Worm (Caenorhabditis elegans) whole organism, L2 larva: ENCODE data around the gene C11E4.8.

Experiments
- C34F6.9 ChIP-seq: fragments of 150-350 bp; optimal IDR thresholded peaks from 2 replicates; lab custom pipeline; 2014; ENCODE audit warnings: missing biosample characterization, missing genetic modification characterization
- F13H6.1 ChIP-seq: sonication (generic microtip); optimal IDR thresholded peaks from 2 replicates; lab custom pipeline; 2016; ENCODE audit warnings: missing genetic modification characterization, missing compliant biosample characterization
- R02D3.7 ChIP-seq: fragments of 150-350 bp; optimal IDR thresholded peaks from 2 replicates; lab custom pipeline; 2014; ENCODE audit warnings: missing biosample characterization, missing genetic modification characterization
- Y55F3AM.14 ChIP-seq: fragments of 200-800 bp; sonication (Bioruptor generic); optimal IDR thresholded peaks from 2 replicates; lab custom pipeline; 2018; ENCODE audit warnings: mild to moderate bottlenecking, missing genetic modification characterization, missing compliant biosample characterization
- ZK546.5 ChIP-seq: sonication (generic microtip); optimal IDR thresholded peaks from 2 replicates; lab custom pipeline; 2017; ENCODE audit warnings: missing biosample characterization, missing genetic modification characterization
- alr-1 ChIP-seq: fragments of 150-350 bp; optimal IDR thresholded peaks from 2 replicates; lab custom pipeline; 2014; ENCODE audit warnings: missing biosample characterization, missing genetic modification characterization
- aly-2 ChIP-seq: fragments of 150-350 bp; optimal IDR thresholded peaks from 2 replicates; lab custom pipeline; 2014; ENCODE audit warnings: missing biosample characterization, missing genetic modification characterization
- ama-1 ChIP-seq: fragments of 150-350 bp; optimal IDR thresholded peaks from 2 replicates; lab custom pipeline; 2018; ENCODE audit warnings: inconsistent platforms
- blmp-1 ChIP-seq: sonication (generic microtip); optimal IDR thresholded peaks from 2 replicates; lab custom pipeline; 2017; ENCODE audit warnings: missing genetic modification characterization, mild to moderate bottlenecking, missing compliant biosample characterization, antibody characterized with exemption, moderate library complexity; ENCODE audit not compliant: insufficient read depth
- ceh-82 ChIP-seq: fragments of 150-350 bp; optimal IDR thresholded peaks from 2 replicates; lab custom pipeline; 2014; ENCODE audit warnings: missing biosample characterization, missing genetic modification characterization
- crh-2 ChIP-seq: sonication (generic microtip); optimal IDR thresholded peaks from 2 replicates; lab custom pipeline; 2017; ENCODE audit warnings: missing biosample characterization, missing genetic modification characterization
- elt-3 ChIP-seq: sonication (generic microtip); optimal IDR thresholded peaks from 2 replicates; lab custom pipeline; 2017; ENCODE audit warnings: missing biosample characterization, missing genetic modification characterization
- fos-1 ChIP-seq: fragments of 150-350 bp; optimal IDR thresholded peaks from 2 replicates; lab custom pipeline; 2014; ENCODE audit warnings: missing biosample characterization, missing genetic modification characterization
- gmeb-1 ChIP-seq: fragments of 150-350 bp; optimal IDR thresholded peaks from 2 replicates; lab custom pipeline; 2014; ENCODE audit warnings: missing biosample characterization, missing genetic modification characterization
- lin-11 ChIP-seq: fragments of 150-350 bp; sonication (generic microtip); optimal IDR thresholded peaks from 2 replicates; lab custom pipeline; 2014; ENCODE audit warnings: missing biosample characterization, missing genetic modification characterization, inconsistent platforms, mixed read lengths
- lin-13 ChIP-seq: fragments of 150-350 bp; optimal IDR thresholded peaks from 2 replicates; lab custom pipeline; 2014; ENCODE audit warnings: missing biosample characterization, missing genetic modification reagents, missing genetic modification characterization
- lin-39 ChIP-seq: fragments of 150-350 bp; optimal IDR thresholded peaks from 2 replicates; lab custom pipeline; 2014; ENCODE audit warnings: missing biosample characterization, missing genetic modification reagents, missing genetic modification characterization
- lsy-2 ChIP-seq, 2 experiments: fragments of 150-350 bp in 1 of 2; sonication (generic microtip) in 1 of 2; optimal IDR thresholded peaks; 2 replicates each; lab custom pipeline; 2014 to 2017; ENCODE audit warnings: missing biosample characterization in 2 of 2, missing genetic modification characterization in 2 of 2
- mab-5 ChIP-seq: fragments of 150-350 bp; optimal IDR thresholded peaks from 2 replicates; lab custom pipeline; 2014; ENCODE audit warnings: missing biosample characterization, missing genetic modification characterization
- mdl-1 ChIP-seq, 2 experiments: fragments of 150-350 bp in 1 of 2; sonication (generic microtip) in 1 of 2; optimal IDR thresholded peaks; 2 replicates each; lab custom pipeline; 2017; ENCODE audit warnings: missing biosample characterization in 2 of 2, missing genetic modification characterization in 2 of 2
- nhr-10 ChIP-seq: sonication (generic microtip); optimal IDR thresholded peaks from 2 replicates; lab custom pipeline; 2017; ENCODE audit warnings: missing biosample characterization, missing genetic modification characterization
- nhr-11 ChIP-seq: fragments of 150-350 bp; optimal IDR thresholded peaks from 2 replicates; lab custom pipeline; 2014; ENCODE audit warnings: missing biosample characterization, missing genetic modification characterization
- nhr-12 ChIP-seq: fragments of 150-350 bp; optimal IDR thresholded peaks from 2 replicates; lab custom pipeline; 2014; ENCODE audit warnings: missing biosample characterization, missing genetic modification characterization
- nhr-129 ChIP-seq: fragments of 150-350 bp; optimal IDR thresholded peaks from 2 replicates; lab custom pipeline; 2014; ENCODE audit warnings: missing biosample characterization, missing genetic modification characterization
- nhr-21 ChIP-seq: fragments of 150-350 bp; optimal IDR thresholded peaks from 2 replicates; lab custom pipeline; 2014; ENCODE audit warnings: missing biosample characterization, missing genetic modification characterization
- nhr-237 ChIP-seq: fragments of 150-350 bp; optimal IDR thresholded peaks from 2 replicates; lab custom pipeline; 2014; ENCODE audit warnings: missing biosample characterization, missing genetic modification characterization
- nhr-6 ChIP-seq: fragments of 150-350 bp; optimal IDR thresholded peaks from 2 replicates; lab custom pipeline; 2014; ENCODE audit warnings: missing biosample characterization, missing genetic modification characterization
- sem-4 ChIP-seq: fragments of 150-350 bp; optimal IDR thresholded peaks from 2 replicates; lab custom pipeline; 2014; ENCODE audit warnings: missing biosample characterization, missing genetic modification reagents, missing genetic modification characterization
- skn-1 ChIP-seq: sonication (generic microtip); optimal IDR thresholded peaks from 2 replicates; lab custom pipeline; 2017; ENCODE audit warnings: missing biosample characterization, missing genetic modification characterization
- sma-3 ChIP-seq: sonication (generic microtip); optimal IDR thresholded peaks from 2 replicates; lab custom pipeline; 2016; ENCODE audit warnings: missing genetic modification reagents, missing genetic modification characterization, missing compliant biosample characterization
- sma-9 ChIP-seq, 2 experiments: fragments of 150-350 bp in 1 of 2; sonication (generic microtip) in 1 of 2; optimal IDR thresholded peaks; 2 replicates each; lab custom pipeline; 2014 to 2016; ENCODE audit warnings: missing genetic modification characterization in 2 of 2, mild to moderate bottlenecking in 1 of 2, missing biosample characterization in 1 of 2, missing compliant biosample characterization in 1 of 2, missing genetic modification reagents in 1 of 2, moderate library complexity in 1 of 2
- snpc-4 ChIP-seq: fragments of 150-350 bp; optimal IDR thresholded peaks from 2 replicates; lab custom pipeline; 2014; ENCODE audit warnings: missing biosample characterization, missing genetic modification characterization
- unc-39 ChIP-seq: fragments of 150-350 bp; optimal IDR thresholded peaks from 2 replicates; lab custom pipeline; 2014; ENCODE audit warnings: missing biosample characterization, missing genetic modification characterization
- unc-55 ChIP-seq: fragments of 150-350 bp; sonication (generic microtip); optimal IDR thresholded peaks from 3 replicates; lab custom pipeline; 2014; ENCODE audit warnings: missing biosample characterization, missing genetic modification reagents, missing genetic modification characterization
- unc-62 ChIP-seq: fragments of 150-350 bp; optimal IDR thresholded peaks from 2 replicates; lab custom pipeline; 2014; ENCODE audit warnings: missing biosample characterization, missing genetic modification reagents, missing genetic modification characterization
- ztf-11 ChIP-seq: sonication (generic microtip); optimal IDR thresholded peaks from 2 replicates; lab custom pipeline; 2017; ENCODE audit warnings: missing biosample characterization, missing genetic modification characterization
- ztf-4 ChIP-seq: fragments of 150-350 bp; optimal IDR thresholded peaks from 2 replicates; lab custom pipeline; 2014; ENCODE audit warnings: missing biosample characterization, missing genetic modification characterization

The C11E4.8 gene

DNA sequence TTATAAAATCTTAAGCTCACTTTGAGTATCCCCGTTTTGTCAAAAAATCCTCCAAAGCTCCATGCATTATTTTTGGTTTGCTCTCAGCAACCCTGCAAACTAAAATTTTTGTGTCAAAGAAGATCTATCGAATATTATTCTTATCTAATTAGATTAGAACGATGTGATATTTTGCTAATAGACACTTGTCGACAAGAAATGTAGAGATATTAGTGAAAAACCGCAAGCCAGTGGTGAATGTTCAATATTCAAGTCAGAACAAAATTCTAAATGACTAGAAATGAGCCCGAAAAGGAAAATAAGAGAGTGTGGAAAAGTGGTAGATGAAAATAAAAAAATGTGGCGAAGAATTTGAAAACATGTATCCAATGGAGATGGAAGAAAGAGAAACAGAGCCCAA lies 54.6 kb downstream of the C11E4.8 start, which contains the start of gene C43C3.4:
Gene C43C3.4, minus strand, starts transcription at position 101 of the 400 bp plus-strand sequence.
- no peak for TF ChIP-seq snpc-4 (tag; lab: Kevin White, UChicago)
- TF ChIP-seq elt-3, result no peak
- no peak for TF ChIP-seq unc-62

ce11 chrX:9676009-9676408 lies 55.8 kb downstream of the C11E4.8 start:
- TF ChIP-seq mdl-1 (tag; optimal IDR thresholded peaks at IDR 0.05; lab: Kevin White, UChicago) (no peak), snpc-4 (tag; lab: Kevin White, UChicago) (no peak), skn-1 (tag; lab: Kevin White, UChicago) (no peak), blmp-1 (no peak), alr-1 (no peak), crh-2 (no peak), nhr-129 (tag; lab: Kevin White, UChicago) (no peak), sma-9 (GFP tag; optimal IDR thresholded peaks at IDR 0.05; lab: Kevin White, UChicago) (no peak), sma-9 (tag; optimal IDR thresholded peaks at IDR 0.05; lab: Kevin White, UChicago) (no peak), lin-39 (no peak), nhr-6 (no peak), fos-1 (tag; lab: Kevin White, UChicago) (no peak), R02D3.7 (tag; lab: Kevin White, UChicago) (no peak)

DNA sequence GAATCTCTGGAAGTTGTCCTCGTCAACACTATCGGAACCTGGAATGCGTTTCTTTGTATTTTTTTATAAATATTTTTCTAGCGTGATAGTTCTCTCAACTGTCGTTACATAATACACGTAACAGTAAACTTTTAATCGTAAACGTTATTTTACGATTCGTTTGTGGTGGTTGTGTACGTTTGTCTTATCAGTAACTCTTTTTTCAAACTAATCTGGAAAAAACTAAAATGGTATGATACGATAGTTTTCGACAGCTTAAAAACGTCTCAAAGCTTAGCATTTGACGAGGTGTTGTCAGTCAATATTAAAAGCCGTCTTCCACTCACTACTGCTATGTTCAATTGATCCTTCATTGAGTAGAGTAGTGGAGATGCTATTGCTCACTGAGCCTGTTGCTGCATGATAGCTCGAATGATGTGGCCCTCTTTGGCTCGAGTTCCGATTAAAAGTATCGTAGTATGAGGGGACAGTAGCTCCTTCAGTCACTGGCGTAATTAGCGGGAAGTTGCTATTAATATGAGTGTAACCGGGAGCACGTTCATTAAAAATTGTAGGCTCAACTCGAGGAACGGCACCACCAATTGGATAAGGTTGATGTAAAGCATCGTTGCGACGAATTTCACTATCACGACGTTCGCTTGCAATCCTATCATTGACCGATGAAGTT lies 56.7 kb downstream of the C11E4.8 start:
- TF ChIP-seq lsy-2 (tag; optimal IDR thresholded peaks at IDR 0.05; lab: Kevin White, UChicago) (no peak), sma-3 (GFP tag; lab: Kevin White, UChicago) (no peak), aly-2 (tag; lab: Kevin White, UChicago) (no peak), skn-1 (tag; lab: Kevin White, UChicago) (no peak)

ce11 chrX:9677927-9678326 lies 57.7 kb downstream of the C11E4.8 start:
- TF ChIP-seq C34F6.9 (tag; lab: Kevin White, UChicago) (no peak), lsy-2 (tag; optimal IDR thresholded peaks at IDR 0.05; lab: Kevin White, UChicago) (no peak), Y55F3AM.14 (GFP tag; lab: Kevin White, UChicago) (no peak), crh-2 (no peak), lin-11 (tag; lab: Kevin White, UChicago) (no peak), nhr-11 (no peak), sma-3 (GFP tag; lab: Kevin White, UChicago) (no peak), nhr-12 (no peak), fos-1 (tag; lab: Kevin White, UChicago) (no peak), aly-2 (tag; lab: Kevin White, UChicago) (no peak), unc-39 (tag; lab: Kevin White, UChicago) (no peak), nhr-6 (no peak), snpc-4 (tag; lab: Kevin White, UChicago) (no peak), mab-5 (tag; lab: Kevin White, UChicago) (no peak), sem-4 (tag; lab: Kevin White, UChicago) (no peak), ztf-4 (tag; lab: Kevin White, UChicago) (no peak), unc-55 (GFP tag; lab: Kevin White, UChicago) (no peak), nhr-10 (tag; lab: Kevin White, UChicago) (no peak)

- TF ChIP-seq gmeb-1 (tag; lab: Kevin White, UChicago) (peak; percentile 39), fos-1 (tag; lab: Kevin White, UChicago) (peak; percentile 40), crh-2 (peak; percentile 50), mab-5 (tag; lab: Kevin White, UChicago) (no peak), sma-9 (GFP tag; optimal IDR thresholded peaks at IDR 0.05; lab: Kevin White, UChicago) (peak; percentile 52), sma-9 (tag; optimal IDR thresholded peaks at IDR 0.05; lab: Kevin White, UChicago) (no peak), F13H6.1 (tag; lab: Kevin White, UChicago) (peak; percentile 39)
These were observed 59.2 kb downstream of the C11E4.8 start for ce11 chrX:9679427-9679826.

DNA sequence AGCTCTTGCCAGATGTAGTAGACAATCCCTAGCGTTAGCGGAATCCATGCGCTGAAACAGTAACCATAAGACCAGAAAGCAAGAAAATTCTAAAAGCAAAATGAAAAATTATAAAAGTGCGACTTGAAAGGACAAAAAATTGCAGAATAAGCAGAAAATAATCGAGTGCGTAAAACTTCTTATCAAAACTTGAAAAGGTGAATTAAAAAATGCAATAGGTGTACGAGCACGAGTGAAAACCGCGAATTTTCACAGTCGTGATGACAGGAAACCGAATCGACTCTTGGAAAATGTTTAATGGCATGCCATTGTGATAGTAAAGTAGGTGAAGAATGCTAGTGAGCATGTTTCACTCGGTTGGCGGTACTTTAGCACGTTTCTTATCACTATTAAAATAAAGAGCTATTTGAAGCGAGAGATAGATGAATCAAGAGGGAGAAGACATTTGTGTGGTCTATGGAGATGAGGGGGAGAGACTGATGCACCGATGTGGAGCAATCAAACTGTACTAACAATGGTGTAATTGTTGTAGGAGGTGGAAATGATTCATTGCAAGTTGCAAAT lies 60.0 kb downstream of the C11E4.8 start, which contains the start of gene ifp-1:
Gene ifp-1, minus strand, starts transcription at position 51 of the 564 bp plus-strand sequence.
- TF ChIP-seq ztf-11 (no peak), ama-1 (lab: Kevin White, UChicago) (no peak), sem-4 (tag; lab: Kevin White, UChicago) (no peak), snpc-4 (tag; lab: Kevin White, UChicago) (no peak), nhr-237 (tag; lab: Kevin White, UChicago) (no peak), crh-2 (peak; percentile 49), alr-1 (no peak), sma-9 (GFP tag; optimal IDR thresholded peaks at IDR 0.05; lab: Kevin White, UChicago) (peak; percentile 37), sma-9 (tag; optimal IDR thresholded peaks at IDR 0.05; lab: Kevin White, UChicago) (no peak), nhr-10 (tag; lab: Kevin White, UChicago) (no peak), R02D3.7 (tag; lab: Kevin White, UChicago) (no peak), elt-3 (no peak), nhr-12 (no peak), nhr-11 (no peak), unc-62 (no peak), ztf-4 (tag; lab: Kevin White, UChicago) (no peak), lsy-2 (tag; optimal IDR thresholded peaks at IDR 0.05; lab: Kevin White, UChicago) (no peak), gmeb-1 (tag; lab: Kevin White, UChicago) (peak; percentile 53), ceh-82 (tag; lab: Kevin White, UChicago) (no peak), Y55F3AM.14 (GFP tag; lab: Kevin White, UChicago) (no peak), lin-13 (GFP tag; lab: Kevin White, UChicago) (no peak), fos-1 (tag; lab: Kevin White, UChicago) (peak; percentile 88), mdl-1 (tag; optimal IDR thresholded peaks at IDR 0.05; lab: Kevin White, UChicago) (peak in 1 of 2 experiments; percentile 34), ZK546.5 (tag; lab: Kevin White, UChicago) (no peak), nhr-21 (no peak)
